Fruit fly (Drosophila melanogaster) whole organism, embryonic: ENCODE measurements around the gene Sf3b3.

Source experiments
- Abd-B ChIP-seq: fragments of 200-800 bp; sonication (Bioruptor generic); optimal IDR thresholded peaks from 2 replicates; lab custom pipeline; 2018; ENCODE audit warnings: missing biosample characterization, mild to moderate bottlenecking, missing genetic modification characterization, moderate library complexity
- B-H1 ChIP-seq: fragments of 200-800 bp; sonication (Bioruptor generic); IDR thresholded peaks from 3 replicates; pipeline ENCODE4 v1.3.6; 2022; ENCODE audit warnings: missing biosample characterization, missing genetic modification characterization
- Bteb2 ChIP-seq: fragments of 200-800 bp; sonication (Bioruptor generic); optimal IDR thresholded peaks from 2 replicates; lab custom pipeline; 2016; ENCODE audit warnings: missing biosample characterization, missing genetic modification characterization
- CG10274 ChIP-seq: fragments of 200-800 bp; sonication (Bioruptor generic); optimal IDR thresholded peaks from 3 replicates; lab custom pipeline; 2017; ENCODE audit warnings: missing biosample characterization, mild to moderate bottlenecking, missing genetic modification characterization
- CG11085 ChIP-seq: fragments of 200-800 bp; sonication (Bioruptor generic); IDR thresholded peaks from 2 replicates; pipeline ENCODE4 v1.3.6; 2022; ENCODE audit warnings: missing biosample characterization, missing genetic modification characterization
- CG15514 ChIP-seq: fragments of 200-800 bp; sonication (Bioruptor generic); optimal IDR thresholded peaks from 3 replicates; lab custom pipeline; 2017; ENCODE audit warnings: missing biosample characterization, missing genetic modification characterization, mild to moderate bottlenecking, moderate library complexity, missing genetic modification reagents
- CG1603 ChIP-seq: fragments of 200-800 bp; sonication (Bioruptor generic); optimal IDR thresholded peaks from 2 replicates; lab custom pipeline; 2019; ENCODE audit warnings: missing biosample characterization, mild to moderate bottlenecking, missing genetic modification characterization, moderate library complexity
- CG18011 ChIP-seq: fragments of 200-800 bp; sonication (Bioruptor generic); optimal IDR thresholded peaks from 2 replicates; lab custom pipeline; 2017; ENCODE audit warnings: missing biosample characterization, missing genetic modification characterization, mild to moderate bottlenecking, moderate library complexity, missing genotype
- CG30431 ChIP-seq: fragments of 200-800 bp; sonication (Bioruptor generic); optimal IDR thresholded peaks from 2 replicates; lab custom pipeline; 2017; ENCODE audit warnings: missing biosample characterization, missing genetic modification characterization
- CG34422 ChIP-seq: fragments of 200-800 bp; sonication (Bioruptor generic); IDR thresholded peaks from 3 replicates; pipeline ENCODE4 v1.3.6; 2022; ENCODE audit warnings: missing biosample characterization, missing genetic modification characterization
- CG42726 ChIP-seq: fragments of 200-800 bp; sonication (Bioruptor generic); IDR thresholded peaks from 2 replicates; pipeline ENCODE4 v1.3.6; 2022; ENCODE audit warnings: missing biosample characterization, missing genetic modification characterization; ENCODE audit not compliant: partially characterized antibody
- CG6654 ChIP-seq: fragments of 200-800 bp; sonication (Bioruptor generic); optimal IDR thresholded peaks from 2 replicates; lab custom pipeline; 2017; ENCODE audit warnings: missing biosample characterization, mild to moderate bottlenecking, missing genetic modification characterization
- CG9817 ChIP-seq: fragments of 200-800 bp; sonication (Bioruptor generic); optimal IDR thresholded peaks from 2 replicates; lab custom pipeline; 2018; ENCODE audit warnings: missing biosample characterization, mild to moderate bottlenecking, missing genetic modification characterization, moderate library complexity
- Dad ChIP-seq: fragments of 200-800 bp; sonication (Bioruptor generic); optimal IDR thresholded peaks from 3 replicates; lab custom pipeline; 2016; ENCODE audit warnings: missing biosample characterization, missing genetic modification characterization
- Doc3 ChIP-seq: fragments of 200-800 bp; sonication (Bioruptor generic); IDR thresholded peaks from 3 replicates; pipeline ENCODE4 v1.3.6; 2022; ENCODE audit warnings: missing biosample characterization, missing genetic modification characterization; ENCODE audit not compliant: partially characterized antibody
- Fer3 ChIP-seq: fragments of 200-800 bp; sonication (Bioruptor generic); optimal IDR thresholded peaks from 2 replicates; lab custom pipeline; 2018; ENCODE audit warnings: missing biosample characterization, mild to moderate bottlenecking, missing genetic modification characterization, moderate library complexity
- HHEX ChIP-seq: fragments of 200-800 bp; sonication (Bioruptor generic); optimal IDR thresholded peaks from 3 replicates; lab custom pipeline; 2017; ENCODE audit warnings: missing biosample characterization, mild to moderate bottlenecking, missing genetic modification characterization, missing genetic modification reagents
- HLH4C ChIP-seq: fragments of 200-800 bp; sonication (Bioruptor generic); IDR thresholded peaks from 3 replicates; pipeline ENCODE4 v1.3.6; 2022; ENCODE audit warnings: missing biosample characterization, missing genetic modification characterization; ENCODE audit not compliant: partially characterized antibody
- Lhr ChIP-seq: fragments of 200-800 bp; sonication (Bioruptor generic); optimal IDR thresholded peaks from 3 replicates; lab custom pipeline; 2017; ENCODE audit warnings: mild to moderate bottlenecking, missing biosample characterization, missing genetic modification reagents, missing genetic modification characterization
- Mrtf ChIP-seq: fragments of 200-800 bp; sonication (Bioruptor generic); IDR thresholded peaks from 3 replicates; pipeline ENCODE4 v1.3.6; 2022; ENCODE audit warnings: missing biosample characterization, missing genetic modification characterization
- Sry-δ ChIP-seq: fragments of 200-800 bp; sonication (Bioruptor generic); optimal IDR thresholded peaks from 2 replicates; lab custom pipeline; 2016; ENCODE audit warnings: missing biosample characterization, missing genetic modification characterization
- bowl ChIP-seq: fragments of 200-800 bp; sonication (Bioruptor generic); IDR thresholded peaks from 2 replicates; pipeline ENCODE4 v1.3.6; 2022; ENCODE audit warnings: missing biosample characterization, missing genetic modification characterization
- da ChIP-seq: fragments of 200-800 bp; sonication (Bioruptor generic); optimal IDR thresholded peaks from 2 replicates; lab custom pipeline; 2016; ENCODE audit warnings: missing biosample characterization, missing genetic modification characterization
- danr ChIP-seq: fragments of 200-800 bp; sonication (Bioruptor generic); IDR thresholded peaks from 2 replicates; pipeline ENCODE4 v1.3.6; 2022; ENCODE audit warnings: missing biosample characterization, missing genetic modification characterization
- dimm ChIP-seq: fragments of 200-800 bp; sonication (Bioruptor generic); IDR thresholded peaks from 2 replicates; pipeline ENCODE4 v1.3.6; 2022; ENCODE audit warnings: missing biosample characterization, missing genetic modification characterization
- disco-r ChIP-seq: fragments of 200-800 bp; sonication (Bioruptor generic); optimal IDR thresholded peaks from 2 replicates; lab custom pipeline; 2016; ENCODE audit warnings: missing biosample characterization, missing genetic modification characterization
- dm ChIP-seq: fragments of 200-800 bp; sonication (Bioruptor generic); optimal IDR thresholded peaks from 3 replicates; lab custom pipeline; 2016; ENCODE audit warnings: missing biosample characterization, missing genetic modification characterization
- dmrt99B ChIP-seq: fragments of 200-800 bp; sonication (Bioruptor generic); optimal IDR thresholded peaks from 2 replicates; lab custom pipeline; 2018; ENCODE audit warnings: missing biosample characterization, mild to moderate bottlenecking, missing genetic modification characterization, moderate library complexity
- dysf ChIP-seq: fragments of 200-800 bp; sonication (Bioruptor generic); IDR thresholded peaks from 3 replicates; pipeline ENCODE4 v1.3.6; 2022; ENCODE audit warnings: missing biosample characterization, missing genetic modification characterization
- gsb-n ChIP-seq: fragments of 200-800 bp; sonication (Bioruptor generic); optimal IDR thresholded peaks from 3 replicates; lab custom pipeline; 2018; ENCODE audit warnings: missing biosample characterization, mild to moderate bottlenecking, missing genetic modification characterization
- ham ChIP-seq: fragments of 200-800 bp; sonication (Bioruptor generic); IDR thresholded peaks from 2 replicates; pipeline ENCODE4 v1.3.6; 2022; ENCODE audit warnings: missing biosample characterization, missing genetic modification characterization
- mld ChIP-seq: fragments of 200-800 bp; sonication (Bioruptor generic); IDR thresholded peaks from 3 replicates; pipeline ENCODE4 v1.3.6; 2022; ENCODE audit warnings: missing biosample characterization, missing genetic modification characterization; ENCODE audit not compliant: partially characterized antibody
- pho ChIP-seq: fragments of 200-800 bp; sonication (Bioruptor generic); optimal IDR thresholded peaks from 2 replicates; lab custom pipeline; 2016; ENCODE audit warnings: missing biosample characterization, missing genetic modification characterization
- pita ChIP-seq: fragments of 200-800 bp; sonication (Bioruptor generic); optimal IDR thresholded peaks from 2 replicates; lab custom pipeline; 2017; ENCODE audit warnings: missing biosample characterization, mild to moderate bottlenecking, missing genetic modification characterization
- pros ChIP-seq: fragments of 200-800 bp; sonication (Bioruptor generic); optimal IDR thresholded peaks from 3 replicates; lab custom pipeline; 2019; ENCODE audit warnings: missing biosample characterization, mild to moderate bottlenecking, missing genetic modification characterization, moderate library complexity
- seq ChIP-seq: fragments of 200-800 bp; sonication (Bioruptor generic); IDR thresholded peaks from 2 replicates; pipeline ENCODE4 v1.3.6; 2022; ENCODE audit warnings: missing biosample characterization, missing genetic modification characterization
- sug ChIP-seq: fragments of 200-800 bp; optimal IDR thresholded peaks from 2 replicates; lab custom pipeline; 2019; ENCODE audit warnings: missing biosample characterization, mild to moderate bottlenecking, missing genetic modification characterization, moderate library complexity
- ttk ChIP-seq: fragments of 200-800 bp; sonication (Bioruptor generic); IDR thresholded peaks from 2 replicates; pipeline ENCODE4 v2.1.2; 2022; ENCODE audit warnings: missing biosample characterization, missing genetic modification characterization
- vfl ChIP-seq: fragments of 200-800 bp; sonication (Bioruptor generic); optimal IDR thresholded peaks from 2 replicates; lab custom pipeline; 2016; ENCODE audit warnings: missing biosample characterization, missing genetic modification characterization
- zf30C ChIP-seq: fragments of 200-800 bp; sonication (Bioruptor generic); optimal IDR thresholded peaks from 3 replicates; lab custom pipeline; 2018; ENCODE audit warnings: missing biosample characterization, mild to moderate bottlenecking, missing genetic modification characterization

Gene Sf3b3

dm6 chr3L:802700-803273, 30.4 kb downstream of the Sf3b3 start (continued):
- peak; percentile 91 for TF ChIP-seq ttk (GFP tag; lab: Robert Waterston, UW)
- peak; percentile 81 for TF ChIP-seq vfl (GFP tag; lab: Kevin White, UChicago)
- TF ChIP-seq CG9817 (tag; lab: Kevin White, UChicago), result peak; percentile 88
- TF ChIP-seq CG11085, result peak; percentile 76
- TF ChIP-seq CG42726 (GFP tag; lab: Robert Waterston, UW), result no peak
- TF ChIP-seq Sry-δ (GFP tag; lab: Kevin White, UChicago), result peak; percentile 44
- TF ChIP-seq disco-r, result peak; percentile 85
- TF ChIP-seq Fer3, result peak; percentile 86
- TF ChIP-seq dmrt99B (tag; lab: Kevin White, UChicago), result peak; percentile 88
- peak; percentile 94 for TF ChIP-seq dysf
- TF ChIP-seq B-H1 (GFP tag; lab: Robert Waterston, UW), result peak; percentile 89
- peak; percentile 85 for TF ChIP-seq HHEX (GFP tag; lab: Kevin White, UChicago)
- peak; percentile 83 for TF ChIP-seq pho (GFP tag; lab: Kevin White, UChicago)
- no peak for TF ChIP-seq pita (GFP tag; lab: Kevin White, UChicago)
- TF ChIP-seq CG30431 (GFP tag; lab: Kevin White, UChicago), result peak; percentile 88
- TF ChIP-seq sug (tag; lab: Kevin White, UChicago), result peak; percentile 76
- TF ChIP-seq gsb-n (tag; lab: Kevin White, UChicago), result peak; percentile 86
- TF ChIP-seq Lhr (GFP tag; lab: Kevin White, UChicago), result peak; percentile 62
- TF ChIP-seq CG6654, result peak; percentile 59
- TF ChIP-seq Dad (GFP tag; lab: Kevin White, UChicago), result peak; percentile 90
- no peak for TF ChIP-seq zf30C
- TF ChIP-seq Abd-B (GFP tag; lab: Kevin White, UChicago), result peak; percentile 81
- peak; percentile 74 for TF ChIP-seq bowl (GFP tag; lab: Robert Waterston, UW)
- peak; percentile 67 for TF ChIP-seq Bteb2 (GFP tag; lab: Kevin White, UChicago)
- TF ChIP-seq CG34422 (GFP tag; lab: Robert Waterston, UW), result peak; percentile 93
- peak; percentile 89 for TF ChIP-seq Mrtf
- TF ChIP-seq seq (GFP tag; lab: Robert Waterston, UW), result peak; percentile 89
- peak; percentile 69 for TF ChIP-seq da
- TF ChIP-seq CG18011, result peak; percentile 62
- TF ChIP-seq CG15514, result peak; percentile 77
- no peak for TF ChIP-seq HLH4C (GFP tag; lab: Robert Waterston, UW)
- no peak for TF ChIP-seq Doc3 (GFP tag; lab: Robert Waterston, UW)
- peak; percentile 83 for TF ChIP-seq danr (GFP tag; lab: Robert Waterston, UW)
- peak; percentile 74; the same call in 1 of the 2 replicates for TF ChIP-seq ham (GFP tag; lab: Robert Waterston, UW)
- peak; percentile 28 for TF ChIP-seq pros
- TF ChIP-seq dm, result peak; percentile 76
- TF ChIP-seq CG10274 (GFP tag; lab: Kevin White, UChicago), result peak; percentile 70
- peak; percentile 96 for TF ChIP-seq CG1603 (tag; lab: Kevin White, UChicago)
- TF ChIP-seq dimm (GFP tag; lab: Robert Waterston, UW), result peak; percentile 85
- no peak for TF ChIP-seq mld (GFP tag; lab: Robert Waterston, UW)
